Worm (Caenorhabditis elegans) whole organism, L1 larva: Measurements from ENCODE around the gene T10G3.3.

ENCODE experiments used
- aly-2 ChIP-seq: fragments of 150-350 bp; optimal IDR thresholded peaks from 2 replicates; lab custom pipeline; 2014; ENCODE audit warnings: missing biosample characterization, missing genetic modification characterization
- ceh-63 ChIP-seq: fragments of 200-800 bp; sonication (Bioruptor generic); optimal IDR thresholded peaks from 2 replicates; lab custom pipeline; 2018; ENCODE audit warnings: mild to moderate bottlenecking, missing genetic modification characterization, missing compliant biosample characterization
- ceh-90 ChIP-seq: sonication (generic microtip); optimal IDR thresholded peaks from 2 replicates; lab custom pipeline; 2016; ENCODE audit warnings: missing genetic modification characterization, missing compliant biosample characterization
- elt-3 ChIP-seq, 6 experiments: fragments of 150-350 bp in 1 of 6; sonication (generic microtip); optimal IDR thresholded peaks; 2 replicates each; lab custom pipeline; 2017 to 2018; ENCODE audit warnings: missing biosample characterization in 6 of 6, missing genetic modification characterization in 6 of 6, inconsistent platforms in 1 of 6
- lin-13 ChIP-seq: fragments of 150-350 bp; optimal IDR thresholded peaks from 2 replicates; lab custom pipeline; 2014; ENCODE audit warnings: missing biosample characterization, missing genetic modification reagents, missing genetic modification characterization
- mef-2 ChIP-seq: fragments of 150-350 bp; optimal IDR thresholded peaks from 2 replicates; lab custom pipeline; 2014; ENCODE audit warnings: missing biosample characterization, missing genetic modification characterization
- nhr-76 ChIP-seq: sonication (generic microtip); optimal IDR thresholded peaks from 2 replicates; lab custom pipeline; 2017; ENCODE audit warnings: missing biosample characterization, missing genetic modification characterization
- pax-3 ChIP-seq: fragments of 200-800 bp; sonication (Bioruptor generic); optimal IDR thresholded peaks from 2 replicates; lab custom pipeline; 2018; ENCODE audit warnings: mild to moderate bottlenecking, missing genetic modification characterization, moderate library complexity, missing compliant biosample characterization
- pqm-1 ChIP-seq: sonication (generic microtip); optimal IDR thresholded peaks from 3 replicates; lab custom pipeline; 2017; ENCODE audit warnings: missing biosample characterization, missing genetic modification characterization
- sup-37 ChIP-seq: fragments of 200-800 bp; sonication (Bioruptor generic); optimal IDR thresholded peaks from 2 replicates; lab custom pipeline; 2018; ENCODE audit warnings: mild to moderate bottlenecking, missing genetic modification characterization, missing compliant biosample characterization
- unc-62 ChIP-seq: fragments of 150-350 bp; optimal IDR thresholded peaks from 2 replicates; lab custom pipeline; 2014; ENCODE audit warnings: missing biosample characterization, missing genetic modification reagents, missing genetic modification characterization
- unc-86 ChIP-seq: sonication (generic microtip); optimal IDR thresholded peaks from 2 replicates; lab custom pipeline; 2016; ENCODE audit warnings: missing genetic modification characterization, missing compliant biosample characterization

- TF ChIP-seq unc-86 (no peak), elt-3 (tag; optimal IDR thresholded peaks at IDR 0.05; lab: Kevin White, UChicago) (no peak), mef-2 (tag; lab: Kevin White, UChicago) (no peak), unc-62 (no peak), lin-13 (GFP tag; lab: Kevin White, UChicago) (no peak), sup-37 (GFP tag; lab: Kevin White, UChicago) (no peak), aly-2 (tag; lab: Kevin White, UChicago) (no peak), ceh-63 (GFP tag; lab: Kevin White, UChicago) (no peak), pax-3 (no peak), ceh-90 (no peak), pqm-1 (tag; lab: Kevin White, UChicago) (no peak), nhr-76 (tag; lab: Kevin White, UChicago) (no peak)
Measured at ce11 chrV:13529165-13529564, 39.2 kb upstream of the T10G3.3 start.
